Worm (Caenorhabditis elegans): ENCODE measurements around the gene glb-27.

ce11 chrII:8529176-8529698, 26.8 kb downstream of the glb-27 start:
- TF ChIP-seq elt-3 (tag; optimal IDR thresholded peaks at IDR 0.05) (no peak), ceh-82 (tag; optimal IDR thresholded peaks at IDR 0.05) (no peak), unc-62 (GFP tag; optimal IDR thresholded peaks at IDR 0.05) (no peak), unc-39 (tag; optimal IDR thresholded peaks at IDR 0.05) (no peak), egl-27 (tag; optimal IDR thresholded peaks at IDR 0.05) (no peak)

Measured in whole organism, L2 larva.